Worm (Caenorhabditis elegans): ENCODE results near the gene glb-4.

Gene glb-4

DNA sequence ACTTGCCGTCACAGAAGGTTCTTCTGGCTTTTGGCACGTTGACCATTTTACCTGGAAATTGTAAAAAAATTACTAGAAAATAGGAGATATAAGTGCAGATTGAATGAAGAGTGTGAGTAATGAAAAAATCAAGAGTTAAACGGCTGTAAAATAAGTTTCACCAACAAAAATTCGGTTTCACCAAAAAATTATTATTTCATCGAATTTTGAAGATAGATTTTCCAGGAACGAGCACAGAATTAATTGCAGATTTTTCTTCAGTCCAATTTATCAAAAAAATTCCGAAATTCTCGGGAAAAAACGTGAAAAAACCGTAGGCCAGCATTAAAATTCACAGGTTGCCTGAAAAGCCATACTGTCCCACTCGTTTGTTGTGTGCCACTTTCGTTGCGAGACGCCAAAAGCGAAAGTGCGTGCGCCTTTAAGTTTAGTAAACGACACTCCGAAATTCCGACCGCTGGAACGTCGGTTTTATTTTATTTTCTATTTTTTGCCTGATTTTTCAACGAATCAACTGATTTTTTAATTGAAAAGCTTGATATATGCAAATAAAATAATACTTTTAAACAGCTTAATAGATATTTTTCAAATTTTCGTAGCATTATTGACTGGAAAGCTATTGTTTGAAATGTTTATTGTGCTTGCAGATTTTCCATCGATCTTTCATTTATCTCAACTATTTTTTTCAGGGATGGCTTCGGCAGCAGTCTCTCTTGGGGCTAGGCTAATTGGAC, 13.7 kb downstream of the glb-4 start, which contains the start of the genes rpl-36.A and nuo-1 (continued):
- TF ChIP-seq daf-19 (GFP tag; conservative IDR thresholded peaks at IDR 0.05): no peak
- TF ChIP-seq ztf-11 (tag; optimal IDR thresholded peaks at IDR 0.05): no peak
- no peak for TF ChIP-seq Y5F2A.4 (GFP tag; optimal IDR thresholded peaks at IDR 0.05)
- no peak for TF ChIP-seq zag-1 (tag; optimal IDR thresholded peaks at IDR 0.05)
- no peak for TF ChIP-seq dmd-9 (GFP tag; IDR thresholded peaks at IDR 0.05)
- TF ChIP-seq hlh-30 (tag; optimal IDR thresholded peaks at IDR 0.05; ENCODE audit: insufficient read depth): peak; percentile 76
- peak; percentile 54 for TF ChIP-seq lin-13 (GFP tag; optimal IDR thresholded peaks at IDR 0.05)
- TF ChIP-seq mxl-2 (GFP tag; conservative IDR thresholded peaks at IDR 0.05): no peak
- TF ChIP-seq hmg-1.1 (GFP tag; IDR thresholded peaks at IDR 0.05): peak; percentile 72
- no peak for TF ChIP-seq daf-16 (GFP tag; optimal IDR thresholded peaks at IDR 0.05)
- peak; percentile 41 for TF ChIP-seq daf-16 (tag; optimal IDR thresholded peaks at IDR 0.05)
- no peak for TF ChIP-seq F49E8.2 (tag; optimal IDR thresholded peaks at IDR 0.05; ENCODE audit: borderline replicate concordance)
- peak; percentile 49 for TF ChIP-seq dmd-6 (GFP tag; IDR thresholded peaks at IDR 0.05)
- TF ChIP-seq tag-97 (GFP tag; IDR thresholded peaks at IDR 0.05): no peak
- TF ChIP-seq unc-62 (GFP tag; optimal IDR thresholded peaks at IDR 0.05 in 1 of 2): peak in 1 of 2 experiments; percentile 50
- no peak for TF ChIP-seq unc-62 (tag; optimal IDR thresholded peaks at IDR 0.05)
- no peak for TF ChIP-seq nhr-48 (tag; optimal IDR thresholded peaks at IDR 0.05)
- peak; percentile 80 for TF ChIP-seq hlh-11 (tag; optimal IDR thresholded peaks at IDR 0.05)
- TF ChIP-seq ama-1 (optimal IDR thresholded peaks at IDR 0.05): peak; percentile 56
- TF ChIP-seq unc-130 (GFP tag; optimal IDR thresholded peaks at IDR 0.05): peak; percentile 50
- TF ChIP-seq snpc-1.2 (GFP tag; IDR thresholded peaks at IDR 0.05): no peak
- peak; percentile 48 for TF ChIP-seq nhr-28 (tag; optimal IDR thresholded peaks at IDR 0.05)
- no peak for TF ChIP-seq R02D3.7 (tag; optimal IDR thresholded peaks at IDR 0.05)
- TF ChIP-seq mep-1 (tag; optimal IDR thresholded peaks at IDR 0.05): peak; percentile 85
- no peak for TF ChIP-seq Y75B8A.6 (GFP tag; IDR thresholded peaks at IDR 0.05)
- TF ChIP-seq hif-1 (tag; optimal IDR thresholded peaks at IDR 0.05): peak in 1 of 2 experiments; percentile 74
- no peak for TF ChIP-seq daf-12 (tag; optimal IDR thresholded peaks at IDR 0.05)
- no peak for TF ChIP-seq ZK337.2 (GFP tag; IDR thresholded peaks at IDR 0.05)
- peak; percentile 71 for TF ChIP-seq dve-1 (tag; optimal IDR thresholded peaks at IDR 0.05; ENCODE audit: insufficient read depth)
- no peak for TF ChIP-seq pha-4 (GFP tag; IDR thresholded peaks at IDR 0.05)
- peak; percentile 12 for TF ChIP-seq pha-4 (tag; optimal IDR thresholded peaks at IDR 0.05)
- no peak for TF ChIP-seq skn-1 (tag; optimal IDR thresholded peaks at IDR 0.05)
- TF ChIP-seq rbr-2 (tag; optimal IDR thresholded peaks at IDR 0.05): peak; percentile 57
- peak; percentile 81 for TF ChIP-seq nhr-6 (tag; optimal IDR thresholded peaks at IDR 0.05)
- no peak for TF ChIP-seq pqm-1 (tag; optimal IDR thresholded peaks at IDR 0.05)
- TF ChIP-seq Y105C5A.15 (GFP tag; IDR thresholded peaks at IDR 0.05): no peak
- no peak for TF ChIP-seq ztf-7 (tag; optimal IDR thresholded peaks at IDR 0.05)
- TF ChIP-seq lir-3 (tag; optimal IDR thresholded peaks at IDR 0.05): no peak
- TF ChIP-seq aha-1 (tag): peak; percentile 58
- no peak for TF ChIP-seq php-3 (GFP tag; IDR thresholded peaks at IDR 0.05)
- no peak for TF ChIP-seq arid-1 (GFP tag; conservative IDR thresholded peaks at IDR 0.05)
- TF ChIP-seq spr-1 (tag; optimal IDR thresholded peaks at IDR 0.05): peak; percentile 20
- no peak for TF ChIP-seq T26A8.4 (GFP tag; IDR thresholded peaks at IDR 0.05)
- TF ChIP-seq lim-7 (GFP tag; IDR thresholded peaks at IDR 0.05): no peak
- TF ChIP-seq D1046.2 (GFP tag; IDR thresholded peaks at IDR 0.05): peak; percentile 98
- no peak for TF ChIP-seq saeg-2 (GFP tag; IDR thresholded peaks at IDR 0.05)
- TF ChIP-seq zfp-3 (GFP tag; conservative IDR thresholded peaks at IDR 0.05): no peak
- no peak for TF ChIP-seq gei-8 (GFP tag; optimal IDR thresholded peaks at IDR 0.05)
